Worm (Caenorhabditis elegans): Measurements from ENCODE around the gene rnp-3.
"Not testable (repeated sequence)": the region's sequence is repeated elsewhere in the genome, so short reads cannot be mapped to it uniquely, and the experiment has no call there.

- TF ChIP-seq zag-1 (tag; optimal IDR thresholded peaks at IDR 0.05); nhr-76 (tag; optimal IDR thresholded peaks at IDR 0.05); fkh-10 (GFP tag; optimal IDR thresholded peaks at IDR 0.05); pha-4 (tag; optimal IDR thresholded peaks at IDR 0.05); egl-27 (tag; optimal IDR thresholded peaks at IDR 0.05); ama-1 (optimal IDR thresholded peaks at IDR 0.05); nhr-28 (tag; optimal IDR thresholded peaks at IDR 0.05); jun-1 (tag; optimal IDR thresholded peaks at IDR 0.05); ceh-9 (tag; optimal IDR thresholded peaks at IDR 0.05); skn-1 (tag; optimal IDR thresholded peaks at IDR 0.05); ceh-16 (tag; optimal IDR thresholded peaks at IDR 0.05); hmg-11 (tag; optimal IDR thresholded peaks at IDR 0.05); unc-39 (tag; optimal IDR thresholded peaks at IDR 0.05); nhr-67 (tag; optimal IDR thresholded peaks at IDR 0.05): not testable (repeated sequence)
These were observed 30.9 kb upstream of the rnp-3 start, which contains the start of gene F49F1.12 for ce11 chrIV:4142986-4143385.
